Fruit fly (Drosophila melanogaster) whole organism, adult: ENCODE results near the gene Gli.
"Not testable (repeated sequence)": the region's sequence is repeated elsewhere in the genome, so short reads cannot be mapped to it uniquely, and the experiment has no call there.

Experiments used
- CG12768 ChIP-seq: fragments of 200-800 bp; sonication (Bioruptor generic); optimal IDR thresholded peaks from 2 replicates; lab custom pipeline; 2017; ENCODE audit warnings: missing biosample characterization, missing genetic modification characterization, mild to moderate bottlenecking, moderate library complexity, missing genetic modification reagents
- CG14711 ChIP-seq: fragments of 200-800 bp; sonication (Bioruptor generic); optimal IDR thresholded peaks from 2 replicates; lab custom pipeline; 2018; ENCODE audit warnings: missing biosample characterization, mild to moderate bottlenecking, missing genetic modification characterization, moderate library complexity
- CG1620 ChIP-seq: fragments of 200-800 bp; sonication (Bioruptor generic); optimal IDR thresholded peaks from 2 replicates; lab custom pipeline; 2016; ENCODE audit warnings: missing biosample characterization, missing genetic modification characterization
- CG33017 ChIP-seq: fragments of 200-800 bp; sonication (Bioruptor generic); optimal IDR thresholded peaks from 2 replicates; lab custom pipeline; 2018; ENCODE audit warnings: missing biosample characterization, mild to moderate bottlenecking, missing genetic modification characterization, moderate library complexity
- CG7045 ChIP-seq: fragments of 200-800 bp; sonication (Bioruptor generic); optimal IDR thresholded peaks from 2 replicates; lab custom pipeline; 2017; ENCODE audit warnings: missing biosample characterization, mild to moderate bottlenecking, missing genetic modification characterization
- CG7101 ChIP-seq: fragments of 200-800 bp; sonication (Bioruptor generic); optimal IDR thresholded peaks from 2 replicates; lab custom pipeline; 2018; ENCODE audit warnings: missing biosample characterization, mild to moderate bottlenecking, missing genetic modification characterization, moderate library complexity
- Clk ChIP-seq: fragments of 200-800 bp; sonication (Bioruptor generic); optimal IDR thresholded peaks from 2 replicates; lab custom pipeline; 2017; ENCODE audit warnings: missing biosample characterization, missing genetic modification characterization
- Crg-1 ChIP-seq: fragments of 200-800 bp; sonication (Bioruptor generic); optimal IDR thresholded peaks from 2 replicates; lab custom pipeline; 2016; ENCODE audit warnings: missing biosample characterization, missing genetic modification characterization
- Mnt ChIP-seq: fragments of 200-800 bp; sonication (Bioruptor generic); optimal IDR thresholded peaks from 2 replicates; lab custom pipeline; 2016; ENCODE audit warnings: missing biosample characterization, mild to moderate bottlenecking, missing genetic modification characterization
- bab1 ChIP-seq: fragments of 200-800 bp; sonication (Bioruptor generic); optimal IDR thresholded peaks from 3 replicates; lab custom pipeline; 2019; ENCODE audit warnings: missing biosample characterization, mild to moderate bottlenecking, missing genetic modification characterization, moderate library complexity
- cic ChIP-seq: fragments of 200-800 bp; sonication (Bioruptor generic); optimal IDR thresholded peaks from 2 replicates; lab custom pipeline; 2017; ENCODE audit warnings: missing biosample characterization, mild to moderate bottlenecking, missing genetic modification characterization, moderate library complexity
- cnc ChIP-seq, 2 experiments: fragments of >200 bp; optimal IDR thresholded peaks; 2 replicates each; lab custom pipeline; 2017
- kay ChIP-seq: fragments of 200-800 bp; sonication (Bioruptor generic); peaks from one replicate; lab custom pipeline; 2016; ENCODE audit warnings: missing biosample characterization, missing genetic modification characterization, borderline replicate concordance
- ovo ChIP-seq: fragments of 200-800 bp; sonication (Bioruptor generic); optimal IDR thresholded peaks from 2 replicates; lab custom pipeline; 2016; ENCODE audit warnings: missing biosample characterization, missing genetic modification characterization
- tj ChIP-seq: fragments of 200-800 bp; sonication (Bioruptor generic); optimal IDR thresholded peaks from 3 replicates; lab custom pipeline; 2017; ENCODE audit warnings: missing biosample characterization, mild to moderate bottlenecking, missing genetic modification characterization, moderate library complexity

Gene Gli

DNA sequence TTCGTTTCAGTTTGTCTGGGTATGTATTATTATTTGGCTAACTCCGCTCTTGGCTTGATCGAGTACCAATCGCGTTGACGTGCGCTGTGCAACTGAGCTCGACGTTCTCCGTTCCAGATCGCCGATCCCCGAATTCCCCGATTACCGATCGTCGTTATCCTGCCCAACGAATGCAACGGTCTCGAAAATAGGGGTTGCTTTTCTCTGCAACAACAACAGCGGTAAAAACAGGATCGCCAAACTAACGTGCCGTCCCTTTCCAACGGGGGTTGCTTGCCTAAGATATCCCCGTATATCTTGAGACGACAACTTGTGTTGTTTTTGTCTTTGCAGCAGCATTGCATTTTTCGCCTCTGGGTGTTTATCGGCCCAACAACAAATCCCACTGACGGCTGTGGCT, 30.9 kb downstream of the Gli start:
- no peak for TF ChIP-seq kay (GFP tag; lab: Kevin White, UChicago)
- no peak for TF ChIP-seq cic
- TF ChIP-seq CG1620 (GFP tag; lab: Kevin White, UChicago), result no peak
- TF ChIP-seq ovo (GFP tag; lab: Kevin White, UChicago), result no peak
- TF ChIP-seq cnc (optimal IDR thresholded peaks at IDR 0.05; lab: Kevin White, UChicago), result no peak
- TF ChIP-seq Mnt (GFP tag; lab: Kevin White, UChicago), result no peak
- no peak for TF ChIP-seq CG14711 (tag; lab: Kevin White, UChicago)
- TF ChIP-seq bab1 (GFP tag; lab: Kevin White, UChicago), result no peak
- no peak for TF ChIP-seq CG33017
- TF ChIP-seq CG7101, result no peak
- no peak for TF ChIP-seq tj (GFP tag; lab: Kevin White, UChicago)
- TF ChIP-seq CG7045, result no peak

DNA sequence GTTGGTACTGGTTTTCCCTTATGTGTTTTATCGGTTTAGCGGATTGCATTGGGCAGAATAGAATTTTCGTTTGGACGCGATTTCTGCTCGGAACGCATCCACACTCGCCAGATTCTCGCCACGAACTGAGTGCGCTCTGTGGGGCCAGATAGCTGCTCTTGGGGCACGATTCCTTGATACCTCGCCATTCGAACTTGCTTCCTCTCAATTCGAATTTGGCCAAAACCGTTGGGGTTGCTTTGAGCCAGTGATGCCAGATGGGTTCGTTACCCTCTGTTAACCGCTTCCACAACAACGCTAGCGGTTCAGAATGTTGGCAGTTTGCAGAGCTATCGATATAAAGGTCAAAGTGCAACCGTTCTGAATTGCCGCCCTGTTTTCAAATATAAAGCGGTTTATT, 44.4 kb downstream of the Gli start, which contains the start of gene stol:
stol (minus strand) TSS at position 101 of the 400 bp plus-strand sequence.
- TF ChIP-seq ovo, CG12768, Clk (GFP tag; lab: Kevin White, UChicago): not testable (repeated sequence)

- TF ChIP-seq Crg-1, bab1, ovo (GFP tag; lab: Kevin White, UChicago): not testable (repeated sequence)
These were observed 51.6 kb downstream of the Gli start, which contains the start of gene CG43924 for dm6 chr2L:15710999-15711398. Gene CG43924 (minus strand): TSS chr2L:15711099.
